Fruit fly (Drosophila melanogaster) whole organism: ENCODE data around the gene PIG-K.

Experiments used
- CG8478 ChIP-seq: fragments of >200 bp; optimal IDR thresholded peaks from 2 replicates; lab custom pipeline; 2018; ENCODE audit warnings: inconsistent platforms
- Dll ChIP-seq: fragments of >200 bp; optimal IDR thresholded peaks from 2 replicates; lab custom pipeline; 2017
- EcR ChIP-seq, 2 experiments: fragments of >200 bp; optimal IDR thresholded peaks; 2 replicates each; lab custom pipeline; 2017; ENCODE audit warnings: missing biosample characterization in 2 of 2, missing genetic modification characterization in 2 of 2, missing genetic modification reagents in 2 of 2
- pan ChIP-seq: fragments of >200 bp; optimal IDR thresholded peaks from 2 replicates; lab custom pipeline; 2017
- psq ChIP-seq: fragments of >200 bp; optimal IDR thresholded peaks from 2 replicates; lab custom pipeline; 2017
- usp ChIP-seq: fragments of >200 bp; optimal IDR thresholded peaks from 2 replicates; lab custom pipeline; 2017; ENCODE audit warnings: missing biosample characterization, missing genetic modification characterization, mixed read lengths

PIG-K gene

dm6 chrX:2008953-2009452, at the start of gene PIG-K:
Gene PIG-K, minus strand, starts transcription at chrX:2009364.
- TF ChIP-seq usp (no peak), pan (no peak), psq (lab: Kevin White, UChicago) (no peak), Dll (no peak), CG8478 (no peak), EcR (GFP tag; optimal IDR thresholded peaks at IDR 0.05; lab: Kevin White, UChicago) (no peak)

DNA sequence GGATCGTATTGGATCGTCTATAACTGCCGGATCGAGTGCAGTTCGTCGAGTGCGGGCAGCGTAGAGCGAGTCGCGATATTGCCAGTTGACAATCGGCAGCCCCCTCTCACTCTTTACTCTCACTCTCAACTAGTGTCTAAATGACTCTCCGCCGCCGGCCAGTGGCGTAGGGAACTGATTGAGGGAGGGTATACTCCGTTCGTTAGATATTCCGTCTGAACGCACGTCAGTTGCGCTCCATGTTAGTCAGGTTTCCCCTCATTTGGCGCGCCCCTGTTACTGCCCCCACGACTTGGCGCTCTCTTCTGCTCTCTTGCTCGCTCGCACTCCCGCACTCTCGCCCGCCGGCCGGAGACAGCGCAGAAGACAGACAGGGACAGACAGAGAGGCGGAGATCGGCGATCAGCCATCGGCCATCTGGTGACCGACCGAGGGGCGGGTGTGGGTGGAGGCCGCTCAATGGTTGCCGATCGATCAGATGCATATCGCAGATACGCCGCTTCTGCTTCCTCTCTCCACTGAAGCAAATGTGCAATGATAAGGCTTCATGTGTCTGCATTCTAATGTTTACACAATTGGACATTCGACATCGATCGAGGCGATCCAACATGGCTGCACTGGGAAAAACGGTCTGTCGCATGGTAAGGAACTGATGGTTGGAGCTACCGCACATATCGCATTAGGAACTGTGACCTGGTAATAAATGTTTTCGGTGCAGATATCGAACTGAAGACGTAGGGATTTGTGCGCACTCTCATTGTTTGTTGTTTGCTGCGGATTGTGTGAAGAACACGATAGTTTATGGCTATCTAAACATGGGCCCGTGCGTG, 41.1 kb upstream of the PIG-K start, which contains the start of gene moody:
Gene moody (minus strand): TSS at position 51 of the 830 bp plus-strand sequence.
- TF ChIP-seq usp (no peak), Dll (peak; percentile 93)

dm6 chrX:2048778-2049686, 39.9 kb upstream of the PIG-K start:
- TF ChIP-seq usp (no peak), Dll (no peak), EcR (GFP tag; optimal IDR thresholded peaks at IDR 0.05; lab: Kevin White, UChicago) (no peak), pan (no peak), CG8478 (no peak)

dm6 chrX:2043660-2044397, 34.7 kb upstream of the PIG-K start, which contains the start of gene CG4325:
Gene CG4325, minus strand, starts transcription at chrX:2043818.
- no peak for TF ChIP-seq psq (lab: Kevin White, UChicago)
- no peak for TF ChIP-seq pan
- TF ChIP-seq CG8478: no peak
- TF ChIP-seq Dll: no peak
- TF ChIP-seq usp: no peak
- TF ChIP-seq EcR (GFP tag; optimal IDR thresholded peaks at IDR 0.05; lab: Kevin White, UChicago): no peak

dm6 chrX:2041981-2042847, 33.0 kb upstream of the PIG-K start, which contains the start of the genes Actn and usp:
Gene Actn, minus strand, starts transcription at chrX:2042311.
Gene usp, minus strand, starts transcription at chrX:2042311.
- TF ChIP-seq EcR (GFP tag; optimal IDR thresholded peaks at IDR 0.05; lab: Kevin White, UChicago) (no peak), Dll (peak; percentile 39)

DNA sequence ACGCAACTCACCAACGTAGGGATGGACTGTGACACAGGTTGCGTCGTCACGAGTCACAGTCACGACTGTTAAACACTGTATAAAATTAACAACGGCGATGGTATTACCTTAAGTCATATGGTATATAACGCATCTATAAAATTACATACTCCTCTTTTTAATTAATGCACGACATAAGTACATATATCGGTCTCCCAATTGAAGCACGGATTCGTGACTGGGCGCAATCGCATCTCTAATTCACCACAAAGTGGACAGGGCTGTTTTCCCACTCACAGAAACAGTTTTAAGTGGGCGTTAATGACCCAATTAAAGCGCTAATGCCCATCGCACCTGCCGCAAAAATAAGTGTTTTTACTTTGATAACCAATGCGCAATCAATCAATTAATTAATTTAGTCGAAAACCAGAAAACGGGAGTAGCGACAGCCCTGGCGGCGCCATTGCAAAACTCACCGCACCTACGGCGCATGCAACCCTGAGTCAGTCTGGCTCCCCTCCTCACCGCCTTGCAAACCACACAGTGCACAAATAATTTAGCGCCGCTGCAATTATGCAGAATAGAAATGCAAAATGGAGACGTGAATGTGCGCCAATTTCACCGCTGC, 32.3 kb upstream of the PIG-K start, which contains the start of gene CG4313:
Gene CG4313 (plus strand): TSS at position 557 of the 607 bp plus-strand sequence.
- no peak for TF ChIP-seq usp
- TF ChIP-seq Dll: no peak
- TF ChIP-seq pan: no peak
- TF ChIP-seq EcR (GFP tag; optimal IDR thresholded peaks at IDR 0.05; lab: Kevin White, UChicago): no peak

- TF ChIP-seq usp: no peak
- TF ChIP-seq pan: no peak
- no peak for TF ChIP-seq EcR (GFP tag; optimal IDR thresholded peaks at IDR 0.05; lab: Kevin White, UChicago)
- TF ChIP-seq psq (lab: Kevin White, UChicago): no peak
- no peak for TF ChIP-seq Dll
Measured at dm6 chrX:2037605-2038004, 28.4 kb upstream of the PIG-K start.

- TF ChIP-seq pan: peak; percentile 92
- no peak for TF ChIP-seq CG8478
Measured at dm6 chrX:2036800-2037488, 27.8 kb upstream of the PIG-K start.

DNA sequence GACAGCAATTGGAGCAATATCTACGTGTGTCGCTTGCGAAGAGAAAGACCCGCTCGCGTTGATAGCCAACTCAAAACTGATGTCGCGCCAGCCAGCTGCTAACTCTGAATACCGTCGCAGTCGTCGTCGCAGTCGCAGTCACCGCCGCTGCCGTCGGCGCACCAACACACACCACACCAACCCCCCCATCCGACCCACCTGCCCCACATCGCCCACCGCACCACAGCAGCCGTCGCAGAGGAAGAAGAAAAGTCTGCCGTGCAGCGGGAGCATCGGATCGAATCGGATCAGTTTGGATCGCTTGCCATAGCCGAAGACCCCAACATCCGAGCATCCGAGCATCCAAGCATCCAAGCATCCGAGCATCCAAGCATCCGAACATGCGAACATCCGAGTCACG, 27.2 kb upstream of the PIG-K start:
- TF ChIP-seq psq (lab: Kevin White, UChicago): no peak
- TF ChIP-seq Dll: no peak

- TF ChIP-seq CG8478: no peak
- TF ChIP-seq usp: no peak
- TF ChIP-seq Dll: no peak
- no peak for TF ChIP-seq EcR (GFP tag; optimal IDR thresholded peaks at IDR 0.05; lab: Kevin White, UChicago)
- no peak for TF ChIP-seq pan
- no peak for TF ChIP-seq psq (lab: Kevin White, UChicago)
Measured at dm6 chrX:2032821-2033436, 23.8 kb upstream of the PIG-K start.
